Worm (Caenorhabditis elegans): ENCODE results near the gene sfxn-2.
A peak's percentile ranks its signal among the peaks of the same experiment; 100 is the strongest.

sfxn-2 gene

DNA sequence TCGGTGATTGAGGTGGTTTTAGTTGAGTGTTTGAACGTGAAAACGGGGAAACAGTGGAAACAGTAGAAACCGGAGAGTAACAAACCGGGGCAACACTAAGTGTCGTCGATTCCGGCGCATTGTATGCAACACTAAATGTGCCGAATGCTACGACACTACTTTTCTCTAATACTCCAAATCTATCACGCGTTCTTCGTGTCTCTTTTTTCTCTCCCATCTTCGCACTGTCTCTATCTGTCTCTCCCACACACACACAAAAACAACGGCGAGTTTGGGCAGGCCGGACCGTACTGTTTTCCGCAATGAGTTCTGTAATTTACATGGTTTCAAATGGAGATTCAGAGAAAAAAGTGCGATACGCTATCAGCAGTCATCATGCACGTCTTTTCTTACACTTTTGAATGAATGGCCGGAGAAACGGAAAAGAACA is 4.0 kb upstream of the sfxn-2 start:
- TF ChIP-seq ceh-16 (tag; optimal IDR thresholded peaks at IDR 0.05) (no peak), nhr-67 (tag; optimal IDR thresholded peaks at IDR 0.05) (no peak), ceh-28 (tag; optimal IDR thresholded peaks at IDR 0.05) (peak; percentile 70), fkh-2 (tag; optimal IDR thresholded peaks at IDR 0.05) (no peak), hmg-11 (tag; optimal IDR thresholded peaks at IDR 0.05) (peak; percentile 51), zag-1 (tag; optimal IDR thresholded peaks at IDR 0.05) (no peak), ZK546.5 (tag; optimal IDR thresholded peaks at IDR 0.05) (no peak), pha-4 (tag; optimal IDR thresholded peaks at IDR 0.05) (peak; percentile 60), skn-1 (tag; optimal IDR thresholded peaks at IDR 0.05) (peak; percentile 47), lin-39 (tag; optimal IDR thresholded peaks at IDR 0.05) (peak; percentile 69), nhr-25 (tag; optimal IDR thresholded peaks at IDR 0.05) (peak; percentile 56), nfya-1 (tag; optimal IDR thresholded peaks at IDR 0.05; ENCODE audit: insufficient read depth) (peak; percentile 38), jun-1 (tag; optimal IDR thresholded peaks at IDR 0.05) (peak; percentile 63), elt-2 (tag; optimal IDR thresholded peaks at IDR 0.05) (peak; percentile 99), pqm-1 (tag; optimal IDR thresholded peaks at IDR 0.05) (peak; percentile 97), nhr-23 (tag; optimal IDR thresholded peaks at IDR 0.05) (peak; percentile 55), elt-3 (tag; optimal IDR thresholded peaks at IDR 0.05) (no peak), daf-12 (tag; optimal IDR thresholded peaks at IDR 0.05) (no peak), eor-1 (tag; optimal IDR thresholded peaks at IDR 0.05) (no peak), elt-1 (tag; optimal IDR thresholded peaks at IDR 0.05) (no peak), sea-2 (GFP tag; optimal IDR thresholded peaks at IDR 0.05) (no peak), nhr-77 (tag; optimal IDR thresholded peaks at IDR 0.05) (no peak)

- TF ChIP-seq mml-1 (tag; optimal IDR thresholded peaks at IDR 0.05) = no peak
- no peak for TF ChIP-seq pha-4 (tag; optimal IDR thresholded peaks at IDR 0.05)
These were observed 3.5 kb upstream of the sfxn-2 start, which contains the start of gene sem-5 for ce11 chrX:7961623-7962022. Gene sem-5, minus strand, starts transcription at chrX:7961723.

ce11 chrX:7956449-7956848 is 1.7 kb downstream of the sfxn-2 start:
- TF ChIP-seq nhr-11 (tag; optimal IDR thresholded peaks at IDR 0.05) (no peak), lsy-12 (tag; optimal IDR thresholded peaks at IDR 0.05) (peak; percentile 36), nhr-43 (tag; optimal IDR thresholded peaks at IDR 0.05; ENCODE audit: poor library complexity, severe bottlenecking) (peak; percentile 31), ama-1 (optimal IDR thresholded peaks at IDR 0.05) (peak; percentile 9), aly-2 (tag; optimal IDR thresholded peaks at IDR 0.05) (no peak)

ce11 chrX:7954328-7954727 is 3.8 kb downstream of the sfxn-2 start, which contains the start of gene dct-1:
Gene dct-1, plus strand, starts transcription at chrX:7954354.
- TF ChIP-seq ztf-11 (tag; optimal IDR thresholded peaks at IDR 0.05) = no peak
- TF ChIP-seq lin-39 (tag; optimal IDR thresholded peaks at IDR 0.05) = peak; percentile 86
- no peak for TF ChIP-seq R02D3.7 (tag; optimal IDR thresholded peaks at IDR 0.05)
- peak; percentile 13 for TF ChIP-seq nfya-1 (tag; optimal IDR thresholded peaks at IDR 0.05; ENCODE audit: insufficient read depth)
- TF ChIP-seq ZK546.5 (tag; optimal IDR thresholded peaks at IDR 0.05) = no peak
- peak; percentile 2 for TF ChIP-seq mdl-1 (tag; optimal IDR thresholded peaks at IDR 0.05)

DNA sequence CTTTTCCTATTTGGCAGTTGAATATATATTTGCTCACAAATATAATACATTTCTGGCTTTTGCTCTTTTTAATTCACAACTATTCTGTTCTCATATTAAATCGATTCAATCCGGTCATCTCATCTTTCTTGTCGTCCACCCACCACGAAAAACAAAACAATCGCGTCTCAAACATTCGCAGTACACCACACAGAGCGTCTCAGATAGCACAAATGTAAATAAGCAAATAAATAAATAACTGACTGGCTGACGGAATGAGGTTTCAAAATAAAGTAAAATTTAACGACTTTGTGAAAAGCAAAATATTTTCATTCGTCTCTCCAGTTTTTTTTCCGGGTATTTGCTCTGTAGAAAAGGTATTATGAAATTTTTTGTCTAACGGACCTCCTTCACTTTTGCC is 4.4 kb downstream of the sfxn-2 start:
- TF ChIP-seq pha-4 (tag; optimal IDR thresholded peaks at IDR 0.05) (peak; percentile 93), nhr-23 (tag; optimal IDR thresholded peaks at IDR 0.05) (no peak)

DNA sequence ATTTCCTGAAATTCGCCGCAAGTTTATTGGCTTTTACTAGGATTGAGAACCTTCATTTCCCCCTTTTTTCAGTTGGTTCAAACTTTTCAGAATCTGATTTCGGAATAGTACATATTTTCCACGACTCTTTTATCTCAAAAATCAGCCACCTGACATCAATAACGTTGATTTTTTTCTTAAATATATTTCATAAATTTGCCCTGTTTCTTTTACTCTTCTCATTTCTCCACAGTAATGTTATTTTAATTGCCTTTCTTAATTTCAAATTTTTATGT is 5.1 kb downstream of the sfxn-2 start:
- no peak for TF ChIP-seq nhr-67 (tag; optimal IDR thresholded peaks at IDR 0.05)
- TF ChIP-seq pha-4 (tag; optimal IDR thresholded peaks at IDR 0.05) = no peak
- TF ChIP-seq fos-1 (tag; optimal IDR thresholded peaks at IDR 0.05) = no peak
- no peak for TF ChIP-seq sea-2 (GFP tag; optimal IDR thresholded peaks at IDR 0.05)
- no peak for TF ChIP-seq ceh-28 (tag; optimal IDR thresholded peaks at IDR 0.05)
- no peak for TF ChIP-seq eor-1 (tag; optimal IDR thresholded peaks at IDR 0.05)
- TF ChIP-seq R02D3.7 (tag; optimal IDR thresholded peaks at IDR 0.05) = no peak
- no peak for TF ChIP-seq ceh-16 (tag; optimal IDR thresholded peaks at IDR 0.05)
- TF ChIP-seq nhr-11 (tag; optimal IDR thresholded peaks at IDR 0.05) = no peak
- TF ChIP-seq unc-39 (tag; optimal IDR thresholded peaks at IDR 0.05) = no peak
- no peak for TF ChIP-seq zag-1 (tag; optimal IDR thresholded peaks at IDR 0.05)
- no peak for TF ChIP-seq fkh-10 (GFP tag; optimal IDR thresholded peaks at IDR 0.05)
- no peak for TF ChIP-seq tbx-2 (tag; optimal IDR thresholded peaks at IDR 0.05)
- no peak for TF ChIP-seq pqm-1 (tag; optimal IDR thresholded peaks at IDR 0.05)
- no peak for TF ChIP-seq ztf-11 (tag; optimal IDR thresholded peaks at IDR 0.05)
- no peak for TF ChIP-seq nhr-237 (tag; optimal IDR thresholded peaks at IDR 0.05)
- TF ChIP-seq nhr-76 (tag; optimal IDR thresholded peaks at IDR 0.05) = no peak
